Fruit fly (Drosophila melanogaster) whole organism, embryonic: Measurements from ENCODE around the gene CG42296.

Experiments used
- Ada2b ChIP-seq: fragments of 200-800 bp; sonication (Bioruptor generic); IDR thresholded peaks from 2 replicates; pipeline ENCODE4 v1.3.6; 2022; ENCODE audit warnings: missing biosample characterization, missing genetic modification characterization
- Blimp-1 ChIP-seq: fragments of 200-800 bp; sonication (Bioruptor generic); optimal IDR thresholded peaks from 3 replicates; lab custom pipeline; 2018; ENCODE audit warnings: missing biosample characterization, missing genetic modification characterization, mild to moderate bottlenecking, moderate library complexity, missing genetic modification reagents
- BtbVII ChIP-seq: fragments of 200-800 bp; sonication (Bioruptor generic); optimal IDR thresholded peaks from 3 replicates; lab custom pipeline; 2017; ENCODE audit warnings: missing biosample characterization, mild to moderate bottlenecking, missing genetic modification characterization
- CG11093 ChIP-seq: fragments of 200-800 bp; sonication (Bioruptor generic); IDR thresholded peaks from 3 replicates; pipeline ENCODE4 v1.3.6; 2022; ENCODE audit warnings: missing biosample characterization, missing genetic modification characterization
- CG11504 ChIP-seq: fragments of 200-800 bp; sonication (Bioruptor generic); optimal IDR thresholded peaks from 3 replicates; lab custom pipeline; 2019; ENCODE audit warnings: missing biosample characterization, mild to moderate bottlenecking, missing genetic modification characterization, moderate library complexity
- CG12236 ChIP-seq: fragments of 200-800 bp; sonication (Bioruptor generic); optimal IDR thresholded peaks from 2 replicates; lab custom pipeline; 2016; ENCODE audit warnings: missing biosample characterization, missing genetic modification characterization
- CG13296 ChIP-seq: fragments of 200-800 bp; sonication (Bioruptor generic); optimal IDR thresholded peaks from 3 replicates; lab custom pipeline; 2018; ENCODE audit warnings: missing biosample characterization, mild to moderate bottlenecking, missing genetic modification characterization
- CG14014 ChIP-seq: fragments of 200-800 bp; sonication (Bioruptor generic); IDR thresholded peaks from 2 replicates; pipeline ENCODE4 v1.3.6; 2022; ENCODE audit warnings: missing biosample characterization, missing genetic modification characterization
- CG15696 ChIP-seq: fragments of 200-800 bp; sonication (Bioruptor generic); optimal IDR thresholded peaks from 2 replicates; lab custom pipeline; 2019; ENCODE audit warnings: missing biosample characterization, mild to moderate bottlenecking, missing genetic modification characterization, moderate library complexity
- CG32532 ChIP-seq: fragments of 200-800 bp; sonication (Bioruptor generic); IDR thresholded peaks from 2 replicates; pipeline ENCODE4 v1.3.6; 2022; ENCODE audit warnings: missing biosample characterization, missing genetic modification characterization
- CG32772 ChIP-seq: fragments of 200-800 bp; sonication (Bioruptor generic); IDR thresholded peaks from 2 replicates; pipeline ENCODE4 v1.3.6; 2022; ENCODE audit warnings: missing biosample characterization, missing genetic modification characterization
- CG34422 ChIP-seq: fragments of 200-800 bp; sonication (Bioruptor generic); IDR thresholded peaks from 3 replicates; pipeline ENCODE4 v1.3.6; 2022; ENCODE audit warnings: missing biosample characterization, missing genetic modification characterization
- CG3726 ChIP-seq: fragments of 200-800 bp; sonication (Bioruptor generic); IDR thresholded peaks from 3 replicates; pipeline ENCODE4, ENCODE4 v1.3.6; 2022; ENCODE audit warnings: missing biosample characterization, missing genetic modification characterization
- CG43689 ChIP-seq: fragments of 200-800 bp; sonication (Bioruptor generic); IDR thresholded peaks from 2 replicates; pipeline ENCODE4 v1.3.6; 2022; ENCODE audit warnings: missing biosample characterization, missing genetic modification characterization
- CG4404 ChIP-seq: fragments of 200-800 bp; sonication (Bioruptor generic); IDR thresholded peaks from 2 replicates; pipeline ENCODE4 v1.3.6; 2022; ENCODE audit warnings: missing biosample characterization, missing genetic modification characterization
- CG6272 ChIP-seq: fragments of 200-800 bp; sonication (Bioruptor generic); IDR thresholded peaks from 2 replicates; pipeline ENCODE4 v1.3.6; 2022; ENCODE audit warnings: missing biosample characterization, missing genetic modification characterization
- CG6689 ChIP-seq: fragments of 200-800 bp; sonication (Bioruptor generic); IDR thresholded peaks from 2 replicates; pipeline ENCODE4 v1.3.6; 2022; ENCODE audit warnings: missing biosample characterization, missing genetic modification characterization
- CG8290 ChIP-seq, 3 experiments: fragments of 200-800 bp; sonication (Bioruptor generic); optimal IDR thresholded peaks; 2 replicates each; lab custom pipeline; 2016 to 2019; ENCODE audit warnings: missing biosample characterization in 3 of 3, missing genetic modification characterization in 3 of 3, mild to moderate bottlenecking in 2 of 3, moderate library complexity in 1 of 3
- CG9215 ChIP-seq: fragments of 200-800 bp; sonication (Bioruptor generic); IDR thresholded peaks from 2 replicates; pipeline ENCODE4 v1.3.6; 2022; ENCODE audit warnings: missing biosample characterization, missing genetic modification characterization
- CG9817 ChIP-seq: fragments of 200-800 bp; sonication (Bioruptor generic); optimal IDR thresholded peaks from 2 replicates; lab custom pipeline; 2018; ENCODE audit warnings: missing biosample characterization, mild to moderate bottlenecking, missing genetic modification characterization, moderate library complexity
- Ets65A ChIP-seq: fragments of 200-800 bp; sonication (Bioruptor generic); peaks from one replicate; lab custom pipeline; 2016; ENCODE audit warnings: missing biosample characterization, missing genetic modification characterization
- Gsc ChIP-seq: fragments of 200-800 bp; sonication (Bioruptor generic); IDR thresholded peaks from 2 replicates; pipeline ENCODE4 v1.3.6; 2022; ENCODE audit warnings: missing biosample characterization, missing genetic modification characterization
- H2.0 ChIP-seq: fragments of 200-800 bp; sonication (Bioruptor generic); IDR thresholded peaks from 2 replicates; pipeline ENCODE4 v1.3.6; 2022; ENCODE audit warnings: missing biosample characterization, missing genetic modification characterization
- Hmr ChIP-seq: fragments of 200-800 bp; sonication (Bioruptor generic); optimal IDR thresholded peaks from 3 replicates; lab custom pipeline; 2017; ENCODE audit warnings: mild to moderate bottlenecking, missing biosample characterization, missing genetic modification reagents, missing genetic modification characterization
- NC2α ChIP-seq: fragments of 200-800 bp; sonication (Bioruptor generic); optimal IDR thresholded peaks from 2 replicates; lab custom pipeline; 2016; ENCODE audit warnings: missing biosample characterization, missing genetic modification characterization
- NFAT ChIP-seq: fragments of 200-800 bp; sonication (Bioruptor generic); IDR thresholded peaks from 2 replicates; pipeline ENCODE4 v1.3.6; 2022; ENCODE audit warnings: missing biosample characterization, missing genetic modification characterization
- Poxn ChIP-seq: fragments of 200-800 bp; sonication (Bioruptor generic); IDR thresholded peaks from 2 replicates; pipeline ENCODE4 v1.3.6; 2022; ENCODE audit warnings: missing biosample characterization, missing genetic modification characterization
- Sox102F ChIP-seq: fragments of 200-800 bp; sonication (Bioruptor generic); optimal IDR thresholded peaks from 2 replicates; lab custom pipeline; 2018; ENCODE audit warnings: missing biosample characterization, mild to moderate bottlenecking, missing genetic modification characterization, moderate library complexity
- Stat92E ChIP-seq, 3 experiments: fragments of >200 bp in 2 of 3; fragments of 200-800 bp in 1 of 3; sonication (Bioruptor generic) in 1 of 3; optimal IDR thresholded peaks; 2 replicates each; lab custom pipeline; 2017 to 2019; ENCODE audit warnings: missing biosample characterization in 3 of 3, missing genetic modification characterization in 3 of 3, mild to moderate bottlenecking in 1 of 3, moderate library complexity in 1 of 3
- ara ChIP-seq: fragments of 200-800 bp; sonication (Bioruptor generic); IDR thresholded peaks from 2 replicates; pipeline ENCODE4 v1.3.6; 2022; ENCODE audit warnings: missing biosample characterization, missing genetic modification characterization
- ase ChIP-seq: fragments of 200-800 bp; sonication (Bioruptor generic); IDR thresholded peaks from 3 replicates; pipeline ENCODE4 v1.3.6; 2022; ENCODE audit warnings: missing biosample characterization, missing genetic modification characterization
- ci ChIP-seq: fragments of 200-800 bp; sonication (Bioruptor generic); IDR thresholded peaks from 3 replicates; pipeline ENCODE4 v1.3.6; 2022; ENCODE audit warnings: missing biosample characterization, missing genetic modification characterization
- dmrt99B ChIP-seq: fragments of 200-800 bp; sonication (Bioruptor generic); optimal IDR thresholded peaks from 2 replicates; lab custom pipeline; 2018; ENCODE audit warnings: missing biosample characterization, mild to moderate bottlenecking, missing genetic modification characterization, moderate library complexity
- fd64A ChIP-seq: fragments of 200-800 bp; sonication (Bioruptor generic); optimal IDR thresholded peaks from 3 replicates; lab custom pipeline; 2018; ENCODE audit warnings: missing biosample characterization, mild to moderate bottlenecking, missing genetic modification characterization
- gem ChIP-seq: fragments of 200-800 bp; sonication (Bioruptor generic); optimal IDR thresholded peaks from 2 replicates; lab custom pipeline; 2019; ENCODE audit warnings: missing biosample characterization, mild to moderate bottlenecking, missing genetic modification characterization, moderate library complexity
- gsb-n ChIP-seq: fragments of 200-800 bp; sonication (Bioruptor generic); optimal IDR thresholded peaks from 3 replicates; lab custom pipeline; 2018; ENCODE audit warnings: missing biosample characterization, mild to moderate bottlenecking, missing genetic modification characterization
- hkb ChIP-seq, 2 experiments: fragments of 200-800 bp in 1 of 2; fragments of >200 bp in 1 of 2; sonication (Bioruptor generic) in 1 of 2; IDR thresholded peaks in 1 of 2; optimal IDR thresholded peaks in 1 of 2; 2 replicates each; pipeline versions ENCODE4 v1.3.6 to Lab custom; 2017 to 2022; ENCODE audit warnings: missing biosample characterization in 1 of 2, missing genetic modification characterization in 1 of 2
- ind ChIP-seq: fragments of 200-800 bp; sonication (Bioruptor generic); optimal IDR thresholded peaks from 3 replicates; lab custom pipeline; 2016; ENCODE audit warnings: missing biosample characterization, missing genetic modification characterization
- lmd ChIP-seq: fragments of 200-800 bp; sonication (Bioruptor generic); IDR thresholded peaks from 2 replicates; pipeline ENCODE4 v1.3.6; 2022; ENCODE audit warnings: missing biosample characterization, missing genetic modification characterization
- lola ChIP-seq, 3 experiments: fragments of >200 bp in 2 of 3; fragments of 200-800 bp in 1 of 3; sonication (Bioruptor generic) in 1 of 3; optimal IDR thresholded peaks; 2 replicates each; lab custom pipeline; 2017 to 2019; ENCODE audit warnings: missing biosample characterization in 3 of 3, missing genetic modification characterization in 3 of 3, mild to moderate bottlenecking in 1 of 3, moderate library complexity in 1 of 3
- seq ChIP-seq: fragments of 200-800 bp; sonication (Bioruptor generic); IDR thresholded peaks from 2 replicates; pipeline ENCODE4 v1.3.6; 2022; ENCODE audit warnings: missing biosample characterization, missing genetic modification characterization
- sisA ChIP-seq: fragments of 200-800 bp; sonication (Bioruptor generic); IDR thresholded peaks from 2 replicates; pipeline ENCODE4 v1.3.6; 2022; ENCODE audit warnings: missing biosample characterization, missing genetic modification characterization
- slbo ChIP-seq: fragments of 200-800 bp; sonication (Bioruptor generic); IDR thresholded peaks from 2 replicates; pipeline ENCODE4 v1.3.6; 2022; ENCODE audit warnings: missing biosample characterization, missing genetic modification characterization
- unpg ChIP-seq: fragments of 200-800 bp; sonication (Bioruptor generic); optimal IDR thresholded peaks from 3 replicates; lab custom pipeline; 2018; ENCODE audit warnings: missing biosample characterization, mild to moderate bottlenecking, missing genetic modification characterization, moderate library complexity
- vnd ChIP-seq: fragments of 200-800 bp; sonication (Bioruptor generic); IDR thresholded peaks from 3 replicates; pipeline ENCODE4 v1.3.6; 2022; ENCODE audit warnings: missing biosample characterization, missing genetic modification characterization; ENCODE audit not compliant: partially characterized antibody
- wdn ChIP-seq: fragments of 200-800 bp; sonication (Bioruptor generic); IDR thresholded peaks from 2 replicates; pipeline ENCODE4 v1.3.6; 2022; ENCODE audit warnings: missing biosample characterization, missing genetic modification characterization
- zfh1 ChIP-seq: fragments of 200-800 bp; sonication (Bioruptor generic); IDR thresholded peaks from 3 replicates; pipeline ENCODE4 v1.3.6; 2022; ENCODE audit warnings: missing biosample characterization, missing genetic modification characterization

Gene CG42296

dm6 chr2L:2035941-2036340, at the start of gene CG42296:
TSS of gene CG42296 (minus strand) at chr2L:2036041.
- TF ChIP-seq Blimp-1 (GFP tag; lab: Kevin White, UChicago) (peak; percentile 65), CG13296 (GFP tag; lab: Kevin White, UChicago) (no peak)

dm6 chr2L:2084349-2084748, 48.5 kb upstream of the CG42296 start:
- TF ChIP-seq seq (GFP tag; lab: Robert Waterston, UW) (no peak), gsb-n (no peak), Hmr (peak; percentile 17), CG11093 (GFP tag; lab: Robert Waterston, UW) (0 out of 3 replicates have a peak, but pooled peaks have one; percentile 40), CG14014 (GFP tag; lab: Robert Waterston, UW) (no peak), CG9215 (0 out of 2 replicates have a peak, but pooled peaks have one; percentile 10), CG11504 (tag; lab: Kevin White, UChicago) (peak; percentile 21), wdn (0 out of 2 replicates have a peak, but pooled peaks have one; percentile 23), CG12236 (GFP tag; lab: Kevin White, UChicago) (no peak), dmrt99B (peak; percentile 6), lola (GFP tag; optimal IDR thresholded peaks at IDR 0.05; lab: Kevin White, UChicago) (no peak), H2.0 (GFP tag; lab: Robert Waterston, UW) (peak; percentile 33; the same call in 1 of the 2 replicates), CG8290 (GFP tag; optimal IDR thresholded peaks at IDR 0.05; lab: Kevin White, UChicago) (no peak), CG8290 (tag; optimal IDR thresholded peaks at IDR 0.05; lab: Kevin White, UChicago) (peak in 1 of 2 experiments; percentile 15), ara (GFP tag; lab: Robert Waterston, UW) (0 out of 2 replicates have a peak, but pooled peaks have one; percentile 31), CG32532 (peak; percentile 51; the same call in 1 of the 2 replicates), Stat92E (GFP tag; optimal IDR thresholded peaks at IDR 0.05; lab: Kevin White, UChicago) (no peak), CG32772 (GFP tag; lab: Robert Waterston, UW) (peak; percentile 45; the same call in 1 of the 2 replicates), CG34422 (GFP tag; lab: Robert Waterston, UW) (0 out of 3 replicates have a peak, but pooled peaks have one; percentile 33), zfh1 (GFP tag; lab: Robert Waterston, UW) (peak; percentile 39; the same call in 1 of the 3 replicates), CG15696 (no peak), lmd (GFP tag; lab: Robert Waterston, UW) (0 out of 2 replicates have a peak, but pooled peaks have one; percentile 22), CG4404 (GFP tag; lab: Robert Waterston, UW) (0 out of 2 replicates have a peak, but pooled peaks have one; percentile 21), Sox102F (peak; percentile 50), sisA (peak; percentile 14; the same call in 1 of the 2 replicates), unpg (GFP tag; lab: Kevin White, UChicago) (no peak), CG43689 (GFP tag; lab: Robert Waterston, UW) (no peak), BtbVII (no peak), vnd (no peak), gem (tag; lab: Kevin White, UChicago) (peak; percentile 40), NC2α (GFP tag; lab: Kevin White, UChicago) (no peak), fd64A (GFP tag; lab: Kevin White, UChicago) (no peak), NFAT (GFP tag; lab: Robert Waterston, UW) (0 out of 2 replicates have a peak, but pooled peaks have one; percentile 7), CG3726 (GFP tag; lab: Robert Waterston, UW) (no peak), Ada2b (peak; percentile 7; the same call in 1 of the 2 replicates), ase (0 out of 3 replicates have a peak, but pooled peaks have one; percentile 6), CG9817 (tag; lab: Kevin White, UChicago) (no peak), Ets65A (GFP tag; lab: Kevin White, UChicago) (peak; percentile 17), ci (peak; percentile 50; the same call in 2 of the 3 replicates), CG6272 (GFP tag; lab: Robert Waterston, UW) (0 out of 2 replicates have a peak, but pooled peaks have one; percentile 20), Gsc (GFP tag; lab: Robert Waterston, UW) (peak; percentile 46; the same call in 1 of the 2 replicates), hkb (optimal IDR thresholded peaks at IDR 0.05; lab: Kevin White, UChicago) (no peak), hkb (GFP tag; IDR thresholded peaks at IDR 0.05; lab: Robert Waterston, UW) (no peak), ind (GFP tag; lab: Kevin White, UChicago) (peak; percentile 11), Poxn (GFP tag; lab: Robert Waterston, UW) (no peak), slbo (GFP tag; lab: Robert Waterston, UW) (peak; percentile 44; the same call in 1 of the 2 replicates), CG6689 (GFP tag; lab: Robert Waterston, UW) (peak; percentile 32; the same call in 1 of the 2 replicates)
